Worm (Caenorhabditis elegans) whole organism, L3 larva: Measurements from ENCODE around the gene crn-7.

Experiments
- R02D3.7 ChIP-seq: fragments of 150-350 bp; optimal IDR thresholded peaks from 2 replicates; lab custom pipeline; 2014; ENCODE audit warnings: missing biosample characterization, missing genetic modification characterization
- ZK546.5 ChIP-seq: sonication (generic microtip); optimal IDR thresholded peaks from 2 replicates; lab custom pipeline; 2017; ENCODE audit warnings: missing biosample characterization, missing genetic modification characterization
- ama-1 ChIP-seq: fragments of 150-350 bp; optimal IDR thresholded peaks from 2 replicates; lab custom pipeline; 2018
- ceh-16 ChIP-seq: sonication (generic microtip); optimal IDR thresholded peaks from 2 replicates; lab custom pipeline; 2017; ENCODE audit warnings: missing biosample characterization, missing genetic modification characterization
- ceh-28 ChIP-seq: fragments of 150-350 bp; optimal IDR thresholded peaks from 2 replicates; lab custom pipeline; 2014; ENCODE audit warnings: missing biosample characterization, missing genetic modification reagents, missing genetic modification characterization
- ceh-82 ChIP-seq: fragments of 150-350 bp; optimal IDR thresholded peaks from 2 replicates; lab custom pipeline; 2014; ENCODE audit warnings: missing biosample characterization, missing genetic modification characterization
- ceh-9 ChIP-seq: sonication (generic microtip); optimal IDR thresholded peaks from 2 replicates; lab custom pipeline; 2018; ENCODE audit warnings: missing biosample characterization, missing genetic modification characterization
- daf-12 ChIP-seq: fragments of 150-350 bp; optimal IDR thresholded peaks from 2 replicates; lab custom pipeline; 2014; ENCODE audit warnings: missing biosample characterization, missing genetic modification reagents, missing genetic modification characterization
- egl-27 ChIP-seq: sonication (generic microtip); optimal IDR thresholded peaks from 4 replicates; lab custom pipeline; 2017; ENCODE audit warnings: missing biosample characterization, missing genetic modification reagents, missing genetic modification characterization
- egl-5 ChIP-seq: fragments of 150-350 bp; optimal IDR thresholded peaks from 2 replicates; lab custom pipeline; 2017; ENCODE audit warnings: missing biosample characterization, missing genetic modification reagents, missing genetic modification characterization, inconsistent platforms
- elt-1 ChIP-seq: fragments of 150-350 bp; optimal IDR thresholded peaks from 2 replicates; lab custom pipeline; 2014; ENCODE audit warnings: missing biosample characterization, missing genetic modification characterization
- elt-2 ChIP-seq: sonication (generic microtip); optimal IDR thresholded peaks from 2 replicates; lab custom pipeline; 2016; ENCODE audit warnings: missing genetic modification reagents, mild to moderate bottlenecking, missing genetic modification characterization, missing compliant biosample characterization
- elt-3 ChIP-seq, 3 experiments: fragments of 150-350 bp in 1 of 3; sonication (generic microtip) in 2 of 3; optimal IDR thresholded peaks; 2 replicates in 2 of 3; 4 replicates in 1 of 3; lab custom pipeline; 2014 to 2017; ENCODE audit warnings: missing biosample characterization in 3 of 3, missing genetic modification characterization in 3 of 3
- eor-1 ChIP-seq, 2 experiments: fragments of 150-350 bp; optimal IDR thresholded peaks; 2 replicates each; lab custom pipeline; 2014 to 2018; ENCODE audit warnings: missing biosample characterization in 2 of 2, missing genetic modification characterization in 2 of 2
- fkh-10 ChIP-seq: sonication (generic microtip); optimal IDR thresholded peaks from 2 replicates; lab custom pipeline; 2017; ENCODE audit warnings: missing biosample characterization, missing genetic modification reagents, missing genetic modification characterization
- fkh-2 ChIP-seq: fragments of 150-350 bp; optimal IDR thresholded peaks from 2 replicates; lab custom pipeline; 2014; ENCODE audit warnings: missing biosample characterization, missing genetic modification reagents, missing genetic modification characterization
- fos-1 ChIP-seq: fragments of 150-350 bp; optimal IDR thresholded peaks from 2 replicates; lab custom pipeline; 2014; ENCODE audit warnings: missing biosample characterization, missing genetic modification characterization
- hmg-11 ChIP-seq: sonication (generic microtip); optimal IDR thresholded peaks from 2 replicates; lab custom pipeline; 2016; ENCODE audit warnings: missing genetic modification characterization, missing compliant biosample characterization
- jun-1 ChIP-seq: fragments of 150-350 bp; optimal IDR thresholded peaks from 2 replicates; lab custom pipeline; 2014; ENCODE audit warnings: missing biosample characterization, missing genetic modification reagents, missing genetic modification characterization
- lin-15B ChIP-seq: fragments of 150-350 bp; optimal IDR thresholded peaks from 2 replicates; lab custom pipeline; 2014; ENCODE audit warnings: missing biosample characterization, missing genetic modification characterization
- lin-39 ChIP-seq: fragments of 150-350 bp; optimal IDR thresholded peaks from 2 replicates; lab custom pipeline; 2018; ENCODE audit warnings: missing biosample characterization, missing genetic modification reagents, missing genetic modification characterization
- lsy-12 ChIP-seq: sonication (generic microtip); optimal IDR thresholded peaks from 2 replicates; lab custom pipeline; 2016; ENCODE audit warnings: mild to moderate bottlenecking, missing genetic modification characterization, missing compliant biosample characterization
- mdl-1 ChIP-seq: fragments of 150-350 bp; optimal IDR thresholded peaks from 2 replicates; lab custom pipeline; 2014; ENCODE audit warnings: missing biosample characterization, missing genetic modification characterization
- mml-1 ChIP-seq: fragments of 150-350 bp; sonication (generic microtip); optimal IDR thresholded peaks from 3 replicates; lab custom pipeline; 2014; ENCODE audit warnings: missing biosample characterization, missing genetic modification characterization
- nfya-1 ChIP-seq: sonication (generic microtip); optimal IDR thresholded peaks from 2 replicates; lab custom pipeline; 2017; ENCODE audit warnings: missing genetic modification characterization, mild to moderate bottlenecking, missing compliant biosample characterization, antibody characterized with exemption, moderate library complexity; ENCODE audit not compliant: insufficient read depth
- nhr-12 ChIP-seq: fragments of 150-350 bp; optimal IDR thresholded peaks from 2 replicates; lab custom pipeline; 2014; ENCODE audit warnings: missing biosample characterization, missing genetic modification characterization
- nhr-23 ChIP-seq: fragments of 150-350 bp; optimal IDR thresholded peaks from 2 replicates; lab custom pipeline; 2014; ENCODE audit warnings: missing biosample characterization, missing genetic modification reagents, missing genetic modification characterization
- nhr-237 ChIP-seq: fragments of 150-350 bp; optimal IDR thresholded peaks from 2 replicates; lab custom pipeline; 2014; ENCODE audit warnings: missing biosample characterization, missing genetic modification characterization
- nhr-25 ChIP-seq: sonication (generic microtip); optimal IDR thresholded peaks from 2 replicates; lab custom pipeline; 2017; ENCODE audit warnings: missing biosample characterization, missing genetic modification characterization
- nhr-28 ChIP-seq: fragments of 150-350 bp; optimal IDR thresholded peaks from 2 replicates; lab custom pipeline; 2014; ENCODE audit warnings: missing biosample characterization, missing genetic modification characterization
- nhr-43 ChIP-seq: sonication (generic microtip); optimal IDR thresholded peaks from 2 replicates; lab custom pipeline; 2016; ENCODE audit warnings: mild to moderate bottlenecking, missing genetic modification characterization, missing compliant biosample characterization; ENCODE audit not compliant: poor library complexity, severe bottlenecking
- nhr-67 ChIP-seq: fragments of 150-350 bp; optimal IDR thresholded peaks from 2 replicates; lab custom pipeline; 2014; ENCODE audit warnings: missing biosample characterization, missing genetic modification characterization
- nhr-76 ChIP-seq: fragments of 150-350 bp; sonication (generic microtip); optimal IDR thresholded peaks from 5 replicates; lab custom pipeline; 2014; ENCODE audit warnings: missing biosample characterization, missing genetic modification characterization
- nhr-77 ChIP-seq: fragments of 150-350 bp; optimal IDR thresholded peaks from 2 replicates; lab custom pipeline; 2014; ENCODE audit warnings: missing biosample characterization, missing genetic modification characterization
- pha-4 ChIP-seq: fragments of 150-350 bp; optimal IDR thresholded peaks from 2 replicates; lab custom pipeline; 2014; ENCODE audit warnings: missing biosample characterization, missing genetic modification reagents, missing genetic modification characterization
- pqm-1 ChIP-seq: fragments of 150-350 bp; optimal IDR thresholded peaks from 2 replicates; lab custom pipeline; 2017; ENCODE audit warnings: missing biosample characterization, missing genetic modification characterization, inconsistent platforms
- sea-2 ChIP-seq: fragments of 150-350 bp; sonication (generic microtip); optimal IDR thresholded peaks from 4 replicates; lab custom pipeline; 2014; ENCODE audit warnings: missing biosample characterization, missing genetic modification reagents, missing genetic modification characterization
- tbx-2 ChIP-seq: sonication (generic microtip); optimal IDR thresholded peaks from 2 replicates; lab custom pipeline; 2016; ENCODE audit warnings: mild to moderate bottlenecking, missing genetic modification characterization, missing compliant biosample characterization
- unc-39 ChIP-seq: sonication (generic microtip); optimal IDR thresholded peaks from 4 replicates; lab custom pipeline; 2017; ENCODE audit warnings: missing biosample characterization, missing genetic modification characterization
- unc-62 ChIP-seq: fragments of 150-350 bp; sonication (generic microtip); optimal IDR thresholded peaks from 4 replicates; lab custom pipeline; 2014; ENCODE audit warnings: missing biosample characterization, missing genetic modification reagents, missing genetic modification characterization
- zag-1 ChIP-seq: fragments of 150-350 bp; optimal IDR thresholded peaks from 2 replicates; lab custom pipeline; 2014; ENCODE audit warnings: missing biosample characterization, missing genetic modification characterization
- ztf-11 ChIP-seq: fragments of 150-350 bp; optimal IDR thresholded peaks from 2 replicates; lab custom pipeline; 2014; ENCODE audit warnings: missing biosample characterization, missing genetic modification characterization
- ztf-4 ChIP-seq: fragments of 150-350 bp; optimal IDR thresholded peaks from 2 replicates; lab custom pipeline; 2014; ENCODE audit warnings: missing biosample characterization, missing genetic modification characterization

Gene crn-7

DNA sequence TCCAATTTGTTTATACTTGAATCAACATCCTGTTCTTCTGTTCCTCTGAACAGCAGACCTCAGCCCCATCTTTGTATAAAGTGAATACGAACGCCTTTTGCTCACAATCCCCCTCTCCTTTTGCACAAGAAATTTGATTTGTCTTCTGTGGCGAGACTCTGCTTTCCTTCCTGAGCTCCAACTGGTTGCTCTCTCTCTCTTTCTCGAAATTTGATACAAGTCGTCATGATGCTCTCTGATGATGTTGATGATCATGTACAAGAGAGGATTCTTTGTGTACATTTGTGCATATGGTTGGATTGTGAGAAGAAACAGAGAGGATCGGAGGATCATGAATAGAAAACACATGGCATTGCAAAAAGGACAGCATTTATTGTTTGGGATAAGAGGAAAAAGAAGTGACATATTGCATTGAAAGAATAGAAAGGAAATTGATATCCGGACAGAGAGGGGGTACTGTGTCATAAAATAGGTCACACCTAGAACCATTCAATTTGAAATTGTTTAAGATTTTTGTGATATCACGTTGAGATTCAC lies 32.6 kb downstream of the crn-7 start:
- TF ChIP-seq unc-39 (tag; lab: Kevin White, UChicago) (no peak), lsy-12 (tag; lab: Kevin White, UChicago) (no peak), egl-27 (no peak), fkh-10 (no peak)

DNA sequence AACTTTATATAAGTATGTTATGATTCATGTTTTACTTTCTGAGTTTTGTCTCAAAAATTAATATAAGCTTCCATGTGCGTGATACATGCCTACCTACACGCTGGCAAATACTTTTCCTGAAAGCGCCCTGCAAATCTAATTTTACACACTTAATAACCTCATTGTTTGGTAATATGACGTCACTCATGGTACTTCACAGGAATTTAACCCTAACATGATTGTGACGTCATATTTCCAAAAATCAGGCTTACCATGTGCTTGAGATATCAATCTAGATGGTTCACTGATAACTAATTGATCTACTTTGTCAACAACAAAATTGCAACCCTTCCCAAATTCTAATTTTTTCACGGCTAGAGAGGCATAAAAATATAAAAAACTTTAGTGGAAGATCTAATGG lies 35.1 kb downstream of the crn-7 start:
- no peak for TF ChIP-seq nhr-25 (tag; lab: Kevin White, UChicago)
- TF ChIP-seq mdl-1: no peak
- no peak for TF ChIP-seq sea-2 (GFP tag; lab: Kevin White, UChicago)
- TF ChIP-seq nfya-1 (tag; lab: Kevin White, UChicago): no peak
- TF ChIP-seq fkh-10: no peak
- no peak for TF ChIP-seq ztf-11
- no peak for TF ChIP-seq tbx-2
- no peak for TF ChIP-seq daf-12 (tag; lab: Kevin White, UChicago)
- no peak for TF ChIP-seq nhr-77 (tag; lab: Kevin White, UChicago)
- no peak for TF ChIP-seq ceh-9 (tag; lab: Kevin White, UChicago)
- no peak for TF ChIP-seq ztf-4 (tag; lab: Kevin White, UChicago)
- TF ChIP-seq ceh-16 (tag; lab: Kevin White, UChicago): no peak
- no peak for TF ChIP-seq pha-4 (tag; lab: Kevin White, UChicago)
- TF ChIP-seq ama-1 (lab: Kevin White, UChicago): no peak
- TF ChIP-seq lin-15B (tag; lab: Kevin White, UChicago): no peak
- TF ChIP-seq fkh-2: no peak
- no peak for TF ChIP-seq nhr-76 (tag; lab: Kevin White, UChicago)
- TF ChIP-seq lin-39: no peak
- TF ChIP-seq unc-62: no peak
- TF ChIP-seq, all 47 proteins: peak for 0

DNA sequence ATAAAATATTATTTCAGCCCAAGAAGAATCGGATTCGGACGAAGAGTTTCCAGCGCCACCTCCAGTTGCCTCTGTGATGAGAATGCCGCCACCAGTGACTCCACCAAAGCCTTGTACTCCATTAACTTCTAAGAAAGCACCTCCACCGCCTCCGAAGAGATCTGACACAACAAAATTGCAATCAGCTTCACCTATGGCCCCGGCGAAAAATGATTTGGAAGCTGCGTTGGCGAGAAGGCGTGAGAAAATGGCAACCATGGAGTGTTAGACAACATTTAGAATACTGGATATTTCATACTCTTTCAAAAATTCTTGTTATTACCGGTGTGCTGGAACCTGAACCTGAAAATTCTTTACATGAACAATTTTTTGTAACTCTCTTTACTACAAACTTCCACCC lies 37.0 kb downstream of the crn-7 start:
- TF ChIP-seq fos-1 (tag; lab: Kevin White, UChicago): no peak
- no peak for TF ChIP-seq nhr-77 (tag; lab: Kevin White, UChicago)
- no peak for TF ChIP-seq fkh-2
- no peak for TF ChIP-seq lin-15B (tag; lab: Kevin White, UChicago)
- TF ChIP-seq lin-39: no peak

DNA sequence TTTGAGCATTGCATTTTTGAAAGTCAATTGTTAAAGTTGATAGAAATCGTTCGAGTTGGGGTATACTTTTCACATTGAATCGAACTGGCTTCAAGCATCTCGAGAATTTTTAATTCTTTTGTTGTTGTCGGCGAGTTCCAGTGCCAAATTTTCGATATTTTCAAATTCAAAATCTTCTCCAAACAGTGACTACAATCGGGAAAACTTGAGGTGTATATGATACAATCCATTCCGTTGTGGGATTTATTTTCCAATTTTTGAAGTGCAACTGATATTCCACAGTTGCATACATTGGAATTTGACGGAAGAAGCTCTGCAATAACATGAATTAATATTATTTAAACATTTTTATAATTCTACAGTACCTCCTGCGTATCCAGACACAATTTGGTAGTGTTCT lies 37.5 kb downstream of the crn-7 start:
- TF ChIP-seq fkh-2 (no peak), pha-4 (tag; lab: Kevin White, UChicago) (no peak), egl-27 (no peak), sea-2 (GFP tag; lab: Kevin White, UChicago) (no peak), pqm-1 (tag; lab: Kevin White, UChicago) (no peak), eor-1 (tag; optimal IDR thresholded peaks at IDR 0.05; lab: Kevin White, UChicago) (no peak), nhr-28 (tag; lab: Kevin White, UChicago) (no peak), nhr-12 (tag; lab: Kevin White, UChicago) (no peak), egl-5 (no peak), ceh-9 (tag; lab: Kevin White, UChicago) (no peak), lsy-12 (tag; lab: Kevin White, UChicago) (no peak), R02D3.7 (tag; lab: Kevin White, UChicago) (no peak), zag-1 (no peak), elt-3 (tag; optimal IDR thresholded peaks at IDR 0.05; lab: Kevin White, UChicago) (no peak), nhr-23 (tag; lab: Kevin White, UChicago) (no peak), nfya-1 (tag; lab: Kevin White, UChicago) (no peak), elt-2 (tag; lab: Kevin White, UChicago) (no peak), elt-1 (tag; lab: Kevin White, UChicago) (no peak)
- TF ChIP-seq, all 47 proteins: peak for 0

DNA sequence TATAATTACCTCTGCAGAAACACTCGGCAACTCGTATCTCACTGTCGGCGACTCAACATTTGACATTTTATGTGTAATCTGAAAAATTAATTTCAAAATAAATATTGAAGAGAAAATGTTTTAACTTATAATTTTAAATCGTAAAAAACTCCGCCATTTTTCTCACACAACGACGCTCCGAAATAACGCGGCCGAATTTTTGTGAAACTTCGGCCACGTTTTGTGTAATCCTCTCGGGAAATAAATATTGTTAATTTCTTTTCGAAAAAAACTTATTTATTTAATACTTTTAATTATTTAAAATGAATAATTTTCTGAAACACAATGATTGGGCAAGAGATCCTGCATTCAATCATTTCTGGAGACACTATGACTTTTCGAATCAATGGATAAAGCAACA lies 39.0 kb downstream of the crn-7 start, which contains the start of the genes F10E9.7 and F10E9.5:
Gene F10E9.7 (minus strand): TSS at position 86 of the 400 bp plus-strand sequence.
Gene F10E9.5 (plus strand): TSS at position 237 of the 400 bp plus-strand sequence.
- peak; percentile 57 for TF ChIP-seq nhr-25 (tag; lab: Kevin White, UChicago)
- peak; percentile 71 for TF ChIP-seq hmg-11
- TF ChIP-seq lsy-12 (tag; lab: Kevin White, UChicago): peak; percentile 89
- TF ChIP-seq lin-39: peak; percentile 62
- peak; percentile 97 for TF ChIP-seq nhr-43 (tag; lab: Kevin White, UChicago)
- no peak for TF ChIP-seq egl-27
- TF ChIP-seq nhr-23 (tag; lab: Kevin White, UChicago): peak; percentile 96
- TF ChIP-seq ZK546.5 (tag; lab: Kevin White, UChicago): no peak
- peak in 1 of 2 experiments; percentile 49 for TF ChIP-seq eor-1 (tag; optimal IDR thresholded peaks at IDR 0.05; lab: Kevin White, UChicago)
- TF ChIP-seq elt-1 (tag; lab: Kevin White, UChicago): peak; percentile 17
- TF ChIP-seq mml-1: no peak
- TF ChIP-seq egl-5: peak; percentile 68
- TF ChIP-seq elt-2 (tag; lab: Kevin White, UChicago): peak; percentile 53
- peak; percentile 55 for TF ChIP-seq R02D3.7 (tag; lab: Kevin White, UChicago)
- peak; percentile 30 for TF ChIP-seq fkh-10
- TF ChIP-seq ceh-16 (tag; lab: Kevin White, UChicago): no peak
- TF ChIP-seq daf-12 (tag; lab: Kevin White, UChicago): no peak
- no peak for TF ChIP-seq jun-1 (tag; lab: Kevin White, UChicago)
- TF ChIP-seq nhr-237 (tag; lab: Kevin White, UChicago): no peak
- TF ChIP-seq pha-4 (tag; lab: Kevin White, UChicago): peak; percentile 96
- no peak for TF ChIP-seq sea-2 (GFP tag; lab: Kevin White, UChicago)
- peak; percentile 32 for TF ChIP-seq ceh-28 (tag; lab: Kevin White, UChicago)
- TF ChIP-seq ceh-82 (tag; lab: Kevin White, UChicago): peak; percentile 58
- peak; percentile 27 for TF ChIP-seq pqm-1 (tag; lab: Kevin White, UChicago)
- TF ChIP-seq nhr-67 (tag; lab: Kevin White, UChicago): peak; percentile 60
- TF ChIP-seq nfya-1 (tag; lab: Kevin White, UChicago): peak; percentile 89
